Worm (Caenorhabditis elegans) whole organism, L1 larva: ENCODE measurements around the gene hdl-1.
A peak's percentile ranks its signal among the peaks of the same experiment; 100 is the strongest.

ENCODE experiments used
- ama-1 ChIP-seq: fragments of 150-350 bp; optimal IDR thresholded peaks from 2 replicates; lab custom pipeline; 2014
- egl-27 ChIP-seq, 2 experiments: fragments of 150-350 bp in 1 of 2; sonication (generic microtip); optimal IDR thresholded peaks; 3 replicates each; lab custom pipeline; 2017 to 2018; ENCODE audit warnings: missing biosample characterization in 2 of 2, missing genetic modification characterization in 2 of 2, missing genetic modification reagents in 2 of 2
- elt-3 ChIP-seq, 6 experiments: fragments of 150-350 bp in 1 of 6; sonication (generic microtip); optimal IDR thresholded peaks; 2 replicates each; lab custom pipeline; 2017 to 2018; ENCODE audit warnings: missing biosample characterization in 6 of 6, missing genetic modification characterization in 6 of 6, inconsistent platforms in 1 of 6
- fkh-10 ChIP-seq: sonication (generic microtip); optimal IDR thresholded peaks from 2 replicates; lab custom pipeline; 2017; ENCODE audit warnings: missing biosample characterization, missing genetic modification reagents, missing genetic modification characterization
- fos-1 ChIP-seq: fragments of 150-350 bp; optimal IDR thresholded peaks from 2 replicates; lab custom pipeline; 2014; ENCODE audit warnings: missing biosample characterization, missing genetic modification characterization
- lin-35 ChIP-seq, 2 experiments: fragments of 150-350 bp; optimal IDR thresholded peaks; 2 replicates each; lab custom pipeline; 2014; ENCODE audit warnings: missing biosample characterization in 2 of 2, missing genetic modification characterization in 2 of 2, missing genetic modification reagents in 2 of 2
- lin-39 ChIP-seq: fragments of 150-350 bp; optimal IDR thresholded peaks from 2 replicates; lab custom pipeline; 2014; ENCODE audit warnings: missing biosample characterization, missing genetic modification reagents, missing genetic modification characterization
- nhr-76 ChIP-seq: sonication (generic microtip); optimal IDR thresholded peaks from 2 replicates; lab custom pipeline; 2017; ENCODE audit warnings: missing biosample characterization, missing genetic modification characterization
- pag-3 ChIP-seq: sonication (generic microtip); optimal IDR thresholded peaks from 2 replicates; lab custom pipeline; 2017; ENCODE audit warnings: missing genetic modification characterization, mild to moderate bottlenecking, missing compliant biosample characterization, antibody characterized with exemption, borderline replicate concordance; ENCODE audit not compliant: insufficient read depth
- pqm-1 ChIP-seq: sonication (generic microtip); optimal IDR thresholded peaks from 3 replicates; lab custom pipeline; 2017; ENCODE audit warnings: missing biosample characterization, missing genetic modification characterization
- sox-4 ChIP-seq: sonication (generic microtip); optimal IDR thresholded peaks from 2 replicates; lab custom pipeline; 2016; ENCODE audit warnings: missing genetic modification characterization, missing compliant biosample characterization
- sup-37 ChIP-seq: fragments of 200-800 bp; sonication (Bioruptor generic); optimal IDR thresholded peaks from 2 replicates; lab custom pipeline; 2018; ENCODE audit warnings: mild to moderate bottlenecking, missing genetic modification characterization, missing compliant biosample characterization
- zag-1 ChIP-seq: fragments of 150-350 bp; optimal IDR thresholded peaks from 2 replicates; lab custom pipeline; 2014; ENCODE audit warnings: missing biosample characterization, missing genetic modification characterization

- TF ChIP-seq pag-3 (no peak), lin-35 (GFP tag; optimal IDR thresholded peaks at IDR 0.05; lab: Kevin White, UChicago) (peak in 1 of 2 experiments; percentile 24), fkh-10 (GFP tag; lab: Kevin White, UChicago) (no peak), zag-1 (tag; lab: Kevin White, UChicago) (no peak), elt-3 (tag; optimal IDR thresholded peaks at IDR 0.05; lab: Kevin White, UChicago) (peak in 3 of 6 experiments; percentile 59 to 60 (median 59)), pqm-1 (tag; lab: Kevin White, UChicago) (no peak), fos-1 (tag; lab: Kevin White, UChicago) (no peak), sox-4 (no peak), egl-27 (tag; optimal IDR thresholded peaks at IDR 0.05; lab: Kevin White, UChicago) (no peak), ama-1 (no peak), nhr-76 (tag; lab: Kevin White, UChicago) (no peak), sup-37 (GFP tag; lab: Kevin White, UChicago) (no peak), lin-39 (no peak)
These were observed 34.5 kb downstream of the hdl-1 start, which contains the start of gene fat-6 for ce11 chrIV:11914837-11915737.
